Fruit fly (Drosophila melanogaster) whole organism, prepupa: ENCODE data around the gene CG13392.

Experiments used
- CG10669 ChIP-seq: fragments of 200-800 bp; sonication (Bioruptor generic); optimal IDR thresholded peaks from 3 replicates; lab custom pipeline; 2018; ENCODE audit warnings: missing biosample characterization, mild to moderate bottlenecking, missing genetic modification characterization, moderate library complexity
- CG11762 ChIP-seq: fragments of 200-800 bp; sonication (Bioruptor generic); optimal IDR thresholded peaks from 3 replicates; lab custom pipeline; 2016; ENCODE audit warnings: missing biosample characterization, missing genetic modification characterization; ENCODE audit not compliant: insufficient read depth
- CG11902 ChIP-seq: fragments of 200-800 bp; sonication (Bioruptor generic); optimal IDR thresholded peaks from 3 replicates; lab custom pipeline; 2016; ENCODE audit warnings: missing biosample characterization, missing genetic modification characterization
- CG15336 ChIP-seq: fragments of 200-800 bp; sonication (Bioruptor generic); IDR thresholded peaks from 2 replicates; pipeline ENCODE4 v1.3.6; 2022; ENCODE audit warnings: missing biosample characterization, missing genetic modification characterization
- CG16779 ChIP-seq: fragments of 200-800 bp; sonication (Bioruptor generic); optimal IDR thresholded peaks from 3 replicates; lab custom pipeline; 2017; ENCODE audit warnings: missing biosample characterization, mild to moderate bottlenecking, missing genetic modification characterization
- CG3032 ChIP-seq: fragments of 200-800 bp; optimal IDR thresholded peaks from 2 replicates; lab custom pipeline; 2019; ENCODE audit warnings: missing biosample characterization, mild to moderate bottlenecking, missing genetic modification characterization, moderate library complexity
- CG31627 ChIP-seq: fragments of 200-800 bp; sonication (Bioruptor generic); optimal IDR thresholded peaks from 3 replicates; lab custom pipeline; 2016; ENCODE audit warnings: missing biosample characterization, missing genetic modification characterization
- CG32006 ChIP-seq: fragments of 200-800 bp; sonication (Bioruptor generic); optimal IDR thresholded peaks from 3 replicates; lab custom pipeline; 2017; ENCODE audit warnings: missing biosample characterization, mild to moderate bottlenecking, missing genetic modification characterization
- CG4318 ChIP-seq: fragments of 200-800 bp; sonication (Bioruptor generic); optimal IDR thresholded peaks from 3 replicates; lab custom pipeline; 2017; ENCODE audit warnings: missing biosample characterization, mild to moderate bottlenecking, missing genetic modification characterization
- CG6163 ChIP-seq: fragments of 200-800 bp; sonication (Bioruptor generic); IDR thresholded peaks from 3 replicates; pipeline ENCODE4 v1.3.6; 2022; ENCODE audit warnings: missing biosample characterization, missing genetic modification characterization
- CG6276 ChIP-seq: fragments of 200-800 bp; sonication (Bioruptor generic); optimal IDR thresholded peaks from 2 replicates; lab custom pipeline; 2017; ENCODE audit warnings: missing biosample characterization, mild to moderate bottlenecking, missing genetic modification characterization
- CG6792 ChIP-seq: fragments of 200-800 bp; sonication (Bioruptor generic); optimal IDR thresholded peaks from 3 replicates; lab custom pipeline; 2016; ENCODE audit warnings: missing biosample characterization, missing genetic modification characterization
- CG6854 ChIP-seq: fragments of 200-800 bp; sonication (Bioruptor generic); optimal IDR thresholded peaks from 2 replicates; lab custom pipeline; 2017; ENCODE audit warnings: missing biosample characterization, mild to moderate bottlenecking, missing genetic modification characterization
- CG7368 ChIP-seq: fragments of 200-800 bp; sonication (Bioruptor generic); optimal IDR thresholded peaks from 3 replicates; lab custom pipeline; 2016; ENCODE audit warnings: missing biosample characterization, missing genetic modification characterization
- CG8119 ChIP-seq: fragments of 200-800 bp; sonication (Bioruptor generic); IDR thresholded peaks from 3 replicates; pipeline ENCODE4 v1.3.6; 2022; ENCODE audit warnings: missing biosample characterization, missing genetic modification characterization
- CG8319 ChIP-seq: fragments of 200-800 bp; sonication (Bioruptor generic); optimal IDR thresholded peaks from 3 replicates; lab custom pipeline; 2016; ENCODE audit warnings: missing biosample characterization, missing genetic modification characterization
- Eip75B ChIP-seq: fragments of 200-800 bp; sonication (Bioruptor generic); optimal IDR thresholded peaks from 3 replicates; lab custom pipeline; 2016; ENCODE audit warnings: missing biosample characterization, missing genetic modification characterization
- Eip78C ChIP-seq: fragments of 200-800 bp; sonication (Bioruptor generic); peaks from one replicate; lab custom pipeline; 2016; ENCODE audit warnings: missing biosample characterization, missing genetic modification characterization
- Eip93F ChIP-seq: fragments of 200-800 bp; sonication (Bioruptor generic); optimal IDR thresholded peaks from 2 replicates; lab custom pipeline; 2016; ENCODE audit warnings: missing biosample characterization, mild to moderate bottlenecking, missing genetic modification characterization
- Ets96B ChIP-seq: fragments of 200-800 bp; optimal IDR thresholded peaks from 2 replicates; lab custom pipeline; 2019; ENCODE audit warnings: missing biosample characterization, mild to moderate bottlenecking, missing genetic modification characterization, moderate library complexity
- Gug ChIP-seq: fragments of 200-800 bp; sonication (Bioruptor generic); IDR thresholded peaks from 2 replicates; pipeline ENCODE4 v1.3.6; 2022; ENCODE audit warnings: missing biosample characterization, missing genetic modification characterization
- Hr38 ChIP-seq: sonication (Bioruptor generic); optimal IDR thresholded peaks from 2 replicates; lab custom pipeline; 2016; ENCODE audit warnings: missing biosample characterization, missing genetic modification characterization
- Hr39 ChIP-seq: fragments of 200-800 bp; sonication (Bioruptor generic); optimal IDR thresholded peaks from 2 replicates; lab custom pipeline; 2016; ENCODE audit warnings: missing biosample characterization, missing genetic modification characterization
- Hr4 ChIP-seq: fragments of 200-800 bp; sonication (Bioruptor generic); optimal IDR thresholded peaks from 3 replicates; lab custom pipeline; 2016; ENCODE audit warnings: missing biosample characterization, missing genetic modification characterization
- Lpt ChIP-seq: fragments of 200-800 bp; sonication (Bioruptor generic); optimal IDR thresholded peaks from 3 replicates; lab custom pipeline; 2016; ENCODE audit warnings: missing biosample characterization, missing genetic modification characterization
- Met ChIP-seq: fragments of 200-800 bp; sonication (Bioruptor generic); optimal IDR thresholded peaks from 3 replicates; lab custom pipeline; 2016; ENCODE audit warnings: missing biosample characterization, missing genetic modification characterization
- OdsH ChIP-seq: fragments of 200-800 bp; sonication (Bioruptor generic); optimal IDR thresholded peaks from 3 replicates; lab custom pipeline; 2016; ENCODE audit warnings: missing biosample characterization, missing genetic modification characterization
- Sox102F ChIP-seq: fragments of 200-800 bp; sonication (Bioruptor generic); optimal IDR thresholded peaks from 2 replicates; lab custom pipeline; 2016; ENCODE audit warnings: missing biosample characterization, mild to moderate bottlenecking, missing genetic modification characterization
- Sox15 ChIP-seq: fragments of 200-800 bp; sonication (Bioruptor generic); optimal IDR thresholded peaks from 3 replicates; lab custom pipeline; 2016; ENCODE audit warnings: missing biosample characterization, missing genetic modification characterization
- achi ChIP-seq: fragments of 200-800 bp; sonication (Bioruptor generic); optimal IDR thresholded peaks from 3 replicates; lab custom pipeline; 2016; ENCODE audit warnings: missing biosample characterization, missing genetic modification characterization
- acj6 ChIP-seq: fragments of 200-800 bp; sonication (Bioruptor generic); optimal IDR thresholded peaks from 3 replicates; lab custom pipeline; 2016; ENCODE audit warnings: missing biosample characterization, missing genetic modification characterization
- cyc ChIP-seq: fragments of 200-800 bp; sonication (Bioruptor generic); optimal IDR thresholded peaks from 3 replicates; lab custom pipeline; 2016; ENCODE audit warnings: missing biosample characterization, missing genetic modification characterization
- dac ChIP-seq: fragments of 200-800 bp; sonication (Bioruptor generic); optimal IDR thresholded peaks from 2 replicates; lab custom pipeline; 2017; ENCODE audit warnings: missing biosample characterization, mild to moderate bottlenecking, missing genetic modification characterization
- dsx ChIP-seq: fragments of 200-800 bp; optimal IDR thresholded peaks from 3 replicates; lab custom pipeline; 2019; ENCODE audit warnings: missing biosample characterization, mild to moderate bottlenecking, missing genetic modification characterization, moderate library complexity; ENCODE audit not compliant: poor library complexity, severe bottlenecking
- eg ChIP-seq: fragments of 200-800 bp; sonication (Bioruptor generic); IDR thresholded peaks from 3 replicates; pipeline ENCODE4 v1.3.6; 2022; ENCODE audit warnings: missing biosample characterization, missing genetic modification characterization
- esn ChIP-seq: fragments of 200-800 bp; sonication (Bioruptor generic); optimal IDR thresholded peaks from 2 replicates; lab custom pipeline; 2016; ENCODE audit warnings: missing biosample characterization, mild to moderate bottlenecking, missing genetic modification characterization, moderate library complexity
- fd85E ChIP-seq: fragments of 200-800 bp; sonication (Bioruptor generic); optimal IDR thresholded peaks from 3 replicates; lab custom pipeline; 2016; ENCODE audit warnings: missing biosample characterization, missing genetic modification characterization
- fkh ChIP-seq: fragments of 200-800 bp; sonication (Bioruptor generic); optimal IDR thresholded peaks from 3 replicates; lab custom pipeline; 2017; ENCODE audit warnings: missing biosample characterization, mild to moderate bottlenecking, missing genetic modification characterization, moderate library complexity
- net ChIP-seq: fragments of 200-800 bp; sonication (Bioruptor generic); optimal IDR thresholded peaks from 3 replicates; lab custom pipeline; 2016; ENCODE audit warnings: missing biosample characterization, missing genetic modification characterization
- spab ChIP-seq: fragments of 200-800 bp; sonication (Bioruptor generic); optimal IDR thresholded peaks from 2 replicates; lab custom pipeline; 2017; ENCODE audit warnings: missing biosample characterization, mild to moderate bottlenecking, missing genetic modification characterization, missing genetic modification reagents
- ss ChIP-seq, 2 experiments: fragments of 200-800 bp; sonication (Bioruptor generic); optimal IDR thresholded peaks; 2 replicates in 1 of 2; 3 replicates in 1 of 2; lab custom pipeline; 2017 to 2018; ENCODE audit warnings: mild to moderate bottlenecking in 2 of 2, missing biosample characterization in 2 of 2, missing genetic modification characterization in 2 of 2, moderate library complexity in 1 of 2
- svp ChIP-seq: fragments of 200-800 bp; sonication (Bioruptor generic); peaks from one replicate; lab custom pipeline; 2016; ENCODE audit warnings: missing biosample characterization, missing genetic modification characterization
- topi ChIP-seq: fragments of 200-800 bp; sonication (Bioruptor generic); optimal IDR thresholded peaks from 3 replicates; lab custom pipeline; 2016; ENCODE audit warnings: missing biosample characterization, missing genetic modification characterization
- vri ChIP-seq: fragments of 200-800 bp; sonication (Bioruptor generic); optimal IDR thresholded peaks from 3 replicates; lab custom pipeline; 2016; ENCODE audit warnings: missing biosample characterization, mild to moderate bottlenecking, missing genetic modification characterization

CG13392 gene

dm6 chr2L:8376717-8377116, 5.9 kb downstream of the CG13392 start, which contains the start of the genes CG13390 and CG17294 (continued):
- TF ChIP-seq CG8319 (GFP tag; lab: Kevin White, UChicago) (peak; percentile 99), CG8119 (peak; percentile 100), Ets96B (tag; lab: Kevin White, UChicago) (peak; percentile 99), OdsH (GFP tag; lab: Kevin White, UChicago) (peak; percentile 99), CG11762 (GFP tag; lab: Kevin White, UChicago) (peak; percentile 99), fd85E (GFP tag; lab: Kevin White, UChicago) (peak; percentile 97), CG10669 (GFP tag; lab: Kevin White, UChicago) (peak; percentile 100), ss (GFP tag; optimal IDR thresholded peaks at IDR 0.05; lab: Kevin White, UChicago) (peak; percentile 99 to 100), topi (GFP tag; lab: Kevin White, UChicago) (peak; percentile 99), CG31627 (GFP tag; lab: Kevin White, UChicago) (peak; percentile 98), Sox15 (GFP tag; lab: Kevin White, UChicago) (peak; percentile 98), vri (peak; percentile 97), CG7368 (GFP tag; lab: Kevin White, UChicago) (peak; percentile 99)

dm6 chr2L:8374235-8374634, 8.4 kb downstream of the CG13392 start, which contains the start of gene Wdr82:
TSS of gene Wdr82 (plus strand) at chr2L:8374461.
- TF ChIP-seq fkh (no peak), ss (GFP tag; optimal IDR thresholded peaks at IDR 0.05; lab: Kevin White, UChicago) (no peak), Gug (GFP tag; lab: Robert Waterston, UW) (no peak), spab (GFP tag; lab: Kevin White, UChicago) (no peak), dsx (peak; percentile 70), CG32006 (no peak), cyc (GFP tag; lab: Kevin White, UChicago) (no peak), CG6276 (GFP tag; lab: Kevin White, UChicago) (no peak), Lpt (GFP tag; lab: Kevin White, UChicago) (no peak), acj6 (GFP tag; lab: Kevin White, UChicago) (no peak), Eip75B (GFP tag; lab: Kevin White, UChicago) (no peak), Ets96B (tag; lab: Kevin White, UChicago) (no peak), net (GFP tag; lab: Kevin White, UChicago) (no peak), CG4318 (GFP tag; lab: Kevin White, UChicago) (no peak), Eip78C (GFP tag; lab: Kevin White, UChicago) (peak; percentile 3), Eip93F (GFP tag; lab: Kevin White, UChicago) (no peak), CG11902 (no peak), svp (GFP tag; lab: Kevin White, UChicago) (peak; percentile 82)

dm6 chr2L:8372248-8372647, 10.4 kb downstream of the CG13392 start:
- TF ChIP-seq Hr39 (GFP tag; lab: Kevin White, UChicago): no peak
- TF ChIP-seq vri: peak; percentile 6

DNA sequence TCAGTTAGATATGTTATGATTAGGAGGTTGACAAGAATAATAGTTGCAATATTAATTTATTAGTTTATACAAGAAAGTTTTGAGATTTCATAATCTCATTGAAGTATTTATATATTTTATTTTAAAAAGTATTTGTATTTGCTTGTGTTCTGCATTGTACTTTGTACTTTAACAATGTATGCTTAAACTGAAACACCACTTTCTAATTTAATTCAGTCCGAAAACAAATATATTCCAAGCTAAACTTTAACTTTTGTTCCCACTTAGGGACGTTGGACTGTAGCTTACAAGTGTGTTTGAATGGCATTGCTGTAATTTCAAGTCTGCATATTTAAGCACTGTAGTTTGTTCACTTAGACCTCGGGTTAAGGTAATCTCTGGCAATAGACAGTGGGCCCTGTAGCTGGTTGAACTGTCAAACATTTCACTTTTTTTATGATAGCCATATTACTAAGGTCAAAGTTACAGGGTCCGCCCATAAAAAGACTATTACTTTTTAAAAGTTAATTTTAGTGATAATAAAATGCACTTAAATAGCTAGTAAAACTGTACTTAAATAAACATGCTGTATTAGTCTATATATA, 11.2 kb downstream of the CG13392 start:
- no peak for TF ChIP-seq Ets96B (tag; lab: Kevin White, UChicago)
- no peak for TF ChIP-seq Met (GFP tag; lab: Kevin White, UChicago)
- TF ChIP-seq esn (GFP tag; lab: Kevin White, UChicago): no peak
- peak; percentile 41; the same call in 1 of the 3 replicates for TF ChIP-seq CG8119
- no peak for TF ChIP-seq eg (GFP tag; lab: Robert Waterston, UW)
- no peak for TF ChIP-seq CG16779 (tag; lab: Kevin White, UChicago)
- TF ChIP-seq Hr4 (GFP tag; lab: Kevin White, UChicago): no peak
- no peak for TF ChIP-seq Sox102F (GFP tag; lab: Kevin White, UChicago)
- no peak for TF ChIP-seq CG31627 (GFP tag; lab: Kevin White, UChicago)
- TF ChIP-seq Eip93F (GFP tag; lab: Kevin White, UChicago): no peak
- TF ChIP-seq Hr38: no peak
- TF ChIP-seq Gug (GFP tag; lab: Robert Waterston, UW): no peak
- no peak for TF ChIP-seq CG3032 (tag; lab: Kevin White, UChicago)
- TF ChIP-seq acj6 (GFP tag; lab: Kevin White, UChicago): peak; percentile 40
- no peak for TF ChIP-seq net (GFP tag; lab: Kevin White, UChicago)
- TF ChIP-seq CG32006: peak; percentile 56
- TF ChIP-seq cyc (GFP tag; lab: Kevin White, UChicago): no peak
- TF ChIP-seq CG6792 (GFP tag; lab: Kevin White, UChicago): no peak
- peak; percentile 39 for TF ChIP-seq achi
- TF ChIP-seq CG6854 (GFP tag; lab: Kevin White, UChicago): no peak
- TF ChIP-seq fkh: no peak
- peak; percentile 61 for TF ChIP-seq Eip78C (GFP tag; lab: Kevin White, UChicago)
- peak; percentile 16 for TF ChIP-seq OdsH (GFP tag; lab: Kevin White, UChicago)
- no peak for TF ChIP-seq dac (GFP tag; lab: Kevin White, UChicago)
- TF ChIP-seq CG6163 (GFP tag; lab: Robert Waterston, UW): no peak
- peak; percentile 48 for TF ChIP-seq CG15336 (GFP tag; lab: Robert Waterston, UW)
